Worm (Caenorhabditis elegans) whole organism, late embryonic: Measurements from ENCODE around the gene F08D12.12.

Source experiments
- K09A11.1 ChIP-seq: sonication (generic microtip); optimal IDR thresholded peaks from 2 replicates; lab custom pipeline; 2017; ENCODE audit warnings: antibody characterized with exemption, mild to moderate bottlenecking, missing genetic modification characterization, missing compliant biosample characterization; ENCODE audit not compliant: insufficient read depth
- ceh-45 ChIP-seq: fragments of 200-800 bp; sonication (Bioruptor generic); IDR thresholded peaks from 2 replicates; pipeline ENCODE4 v1.3.6; 2022; ENCODE audit warnings: missing genetic modification reagents, missing genetic modification characterization, missing compliant biosample characterization
- ceh-9 ChIP-seq: sonication (generic microtip); optimal IDR thresholded peaks from 2 replicates; lab custom pipeline; 2016; ENCODE audit warnings: mild to moderate bottlenecking, missing genetic modification characterization, inconsistent platforms, missing compliant biosample characterization
- elt-2 ChIP-seq: sonication (generic microtip); optimal IDR thresholded peaks from 2 replicates; lab custom pipeline; 2016; ENCODE audit warnings: missing genetic modification reagents, missing genetic modification characterization, missing compliant biosample characterization
- elt-4 ChIP-seq: sonication (generic microtip); optimal IDR thresholded peaks from 2 replicates; lab custom pipeline; 2016; ENCODE audit warnings: missing genetic modification characterization, missing compliant biosample characterization
- ets-4 ChIP-seq: sonication (generic microtip); optimal IDR thresholded peaks from 2 replicates; lab custom pipeline; 2016; ENCODE audit warnings: missing genetic modification characterization, missing compliant biosample characterization
- fax-1 ChIP-seq: sonication (generic microtip); optimal IDR thresholded peaks from 2 replicates; lab custom pipeline; 2016; ENCODE audit warnings: missing genotype, missing genetic modification characterization, missing compliant biosample characterization
- gmeb-2 ChIP-seq: sonication (generic microtip); optimal IDR thresholded peaks from 2 replicates; lab custom pipeline; 2016; ENCODE audit warnings: missing genetic modification characterization, inconsistent platforms, missing compliant biosample characterization
- pqm-1 ChIP-seq: sonication (generic microtip); optimal IDR thresholded peaks from 2 replicates; lab custom pipeline; 2016; ENCODE audit warnings: missing genetic modification characterization, missing compliant biosample characterization
- rnt-1 ChIP-seq: sonication (generic microtip); optimal IDR thresholded peaks from 2 replicates; lab custom pipeline; 2016; ENCODE audit warnings: missing genetic modification characterization, missing compliant biosample characterization
- sdc-2 ChIP-seq: sonication (generic microtip); optimal IDR thresholded peaks from 2 replicates; lab custom pipeline; 2016; ENCODE audit warnings: missing genotype, missing genetic modification characterization, missing compliant biosample characterization
- sox-2 ChIP-seq: fragments of 200-800 bp; sonication (Bioruptor generic); IDR thresholded peaks from 2 replicates; pipeline ENCODE4 v1.3.6; 2022; ENCODE audit warnings: missing genetic modification reagents, missing genetic modification characterization, missing compliant biosample characterization
- unc-55 ChIP-seq: sonication (generic microtip); optimal IDR thresholded peaks from 2 replicates; lab custom pipeline; 2017; ENCODE audit warnings: missing biosample characterization, missing genetic modification reagents, missing genetic modification characterization
- unc-86 ChIP-seq: sonication (generic microtip); optimal IDR thresholded peaks from 2 replicates; lab custom pipeline; 2016; ENCODE audit warnings: missing genetic modification characterization, missing compliant biosample characterization

DNA sequence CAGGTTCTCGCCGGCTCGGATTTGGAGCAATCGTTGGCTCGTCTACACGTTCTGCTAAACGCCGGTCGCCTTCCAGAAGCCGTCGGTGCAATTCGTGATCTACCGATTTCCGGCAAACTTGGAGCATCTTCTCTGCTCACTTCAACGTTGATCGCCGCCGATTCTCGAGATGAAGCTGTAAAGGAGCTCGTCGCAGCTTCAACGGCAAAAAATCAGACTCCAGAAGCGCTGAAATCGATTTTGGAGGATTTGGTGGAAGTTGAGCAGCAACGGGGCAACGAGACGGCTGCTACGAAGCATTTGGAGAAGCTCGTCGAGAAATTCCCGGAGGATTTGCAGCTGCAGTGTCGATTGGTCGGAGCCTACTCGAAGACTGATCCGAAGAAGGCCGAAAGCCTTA, 4.8 kb upstream of the F08D12.12 start:
- TF ChIP-seq ceh-45 (no peak), ceh-9 (tag; lab: Kevin White, UChicago) (no peak), sdc-2 (tag; lab: Kevin White, UChicago) (no peak), elt-4 (no peak), ets-4 (tag; lab: Kevin White, UChicago) (no peak), fax-1 (tag; lab: Kevin White, UChicago) (no peak), pqm-1 (tag; lab: Kevin White, UChicago) (no peak), unc-86 (no peak), sox-2 (GFP tag; lab: Robert Waterston, UW) (no peak), K09A11.1 (tag; lab: Kevin White, UChicago) (no peak), gmeb-2 (tag; lab: Kevin White, UChicago) (no peak), elt-2 (tag; lab: Kevin White, UChicago) (no peak), rnt-1 (tag; lab: Kevin White, UChicago) (no peak), unc-55 (GFP tag; lab: Kevin White, UChicago) (no peak)
